Fruit fly (Drosophila melanogaster) whole organism, adult: ENCODE measurements around the gene CG33965.

Source experiments
- CG12768 ChIP-seq: fragments of 200-800 bp; sonication (Bioruptor generic); optimal IDR thresholded peaks from 2 replicates; lab custom pipeline; 2017; ENCODE audit warnings: missing biosample characterization, missing genetic modification characterization, mild to moderate bottlenecking, moderate library complexity, missing genetic modification reagents
- CG33017 ChIP-seq: fragments of 200-800 bp; sonication (Bioruptor generic); optimal IDR thresholded peaks from 2 replicates; lab custom pipeline; 2018; ENCODE audit warnings: missing biosample characterization, mild to moderate bottlenecking, missing genetic modification characterization, moderate library complexity
- Mnt ChIP-seq: fragments of 200-800 bp; sonication (Bioruptor generic); optimal IDR thresholded peaks from 2 replicates; lab custom pipeline; 2016; ENCODE audit warnings: missing biosample characterization, mild to moderate bottlenecking, missing genetic modification characterization

- TF ChIP-seq CG33017 (tag; lab: Kevin White, UChicago), result no peak
- TF ChIP-seq Mnt (GFP tag; lab: Kevin White, UChicago), result no peak
- TF ChIP-seq CG12768 (GFP tag; lab: Kevin White, UChicago), result no peak
Observed at dm6 chr3L:1277937-1278336, 45.3 kb downstream of the CG33965 start.
